Worm (Caenorhabditis elegans): ENCODE data around the gene dhs-6.
A peak's percentile ranks its signal among the peaks of the same experiment; 100 is the strongest.

DNA sequence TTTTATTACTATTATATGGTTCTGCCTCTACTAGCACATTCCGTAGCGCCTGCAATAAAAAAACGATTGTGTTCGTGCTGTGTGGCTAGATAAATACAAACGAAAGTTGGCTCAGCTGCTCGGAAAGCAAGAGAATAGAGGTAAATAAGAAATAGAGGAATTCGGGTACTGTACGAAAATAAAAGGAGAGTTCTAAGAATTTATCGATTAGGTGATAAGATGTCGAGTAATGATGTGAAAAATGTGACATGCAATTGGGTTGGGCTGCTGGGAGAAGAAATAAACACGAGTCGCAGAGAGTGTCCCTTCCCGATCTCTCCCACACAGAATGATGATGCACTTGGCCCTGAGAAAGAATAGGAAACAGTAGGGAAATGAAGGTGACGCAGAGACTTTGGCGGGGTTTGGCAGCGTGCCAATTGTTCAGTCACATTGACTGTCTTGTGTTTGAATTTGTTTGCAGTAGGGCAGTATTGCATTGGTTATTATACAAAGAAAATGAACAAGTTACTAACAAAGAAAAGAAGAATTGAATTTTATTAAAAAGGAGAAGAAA lies 25.7 kb downstream of the dhs-6 start, which contains the start of gene cdc-14:
- TF ChIP-seq sdz-12 (GFP tag; optimal IDR thresholded peaks at IDR 0.05) (no peak), dmd-8 (GFP tag; IDR thresholded peaks at IDR 0.05) (no peak), ctbp-1 (GFP tag; IDR thresholded peaks at IDR 0.05) (0 out of 2 replicates have a peak, but pooled peaks have one; percentile 18), ama-1 (optimal IDR thresholded peaks at IDR 0.05) (no peak), R02D3.7 (tag; optimal IDR thresholded peaks at IDR 0.05) (no peak), egl-43 (GFP tag; IDR thresholded peaks at IDR 0.05) (no peak)
